Worm (Caenorhabditis elegans) whole organism, early embryonic: ENCODE data around the gene cutl-19.

ENCODE experiments used
- B0310.2 ChIP-seq: sonication (generic microtip); optimal IDR thresholded peaks from 2 replicates; lab custom pipeline; 2016; ENCODE audit warnings: mild to moderate bottlenecking, missing genetic modification characterization, missing compliant biosample characterization
- F13C5.2 ChIP-seq: sonication (generic microtip); optimal IDR thresholded peaks from 2 replicates; lab custom pipeline; 2017; ENCODE audit warnings: mild to moderate bottlenecking, missing genetic modification characterization, inconsistent platforms, missing compliant biosample characterization
- ama-1 ChIP-seq: fragments of 150-350 bp; optimal IDR thresholded peaks from 2 replicates; lab custom pipeline; 2014
- ceh-13 ChIP-seq: fragments of 200-800 bp; sonication (Bioruptor generic); optimal IDR thresholded peaks from 2 replicates; lab custom pipeline; 2018; ENCODE audit warnings: mild to moderate bottlenecking, missing genetic modification characterization, missing compliant biosample characterization
- ets-7 ChIP-seq: sonication (generic microtip); optimal IDR thresholded peaks from 2 replicates; lab custom pipeline; 2016; ENCODE audit warnings: missing genotype, missing genetic modification characterization, missing compliant biosample characterization
- flt-1 ChIP-seq: fragments of 200-800 bp; sonication (Bioruptor generic); IDR thresholded peaks from 2 replicates; pipeline ENCODE4 v1.3.6; 2022; ENCODE audit warnings: missing genetic modification characterization, missing compliant biosample characterization
- hmbx-1 ChIP-seq: sonication (generic microtip); optimal IDR thresholded peaks from 2 replicates; lab custom pipeline; 2016; ENCODE audit warnings: mild to moderate bottlenecking, missing genetic modification characterization, missing compliant biosample characterization
- hmg-4 ChIP-seq: fragments of 200-800 bp; sonication (Bioruptor generic); optimal IDR thresholded peaks from 2 replicates; lab custom pipeline; 2018; ENCODE audit warnings: mild to moderate bottlenecking, missing genetic modification characterization, missing compliant biosample characterization
- sea-1 ChIP-seq: fragments of 200-800 bp; sonication (Bioruptor generic); conservative IDR thresholded peaks from 2 replicates; pipeline ENCODE4 v1.3.6; 2022; ENCODE audit warnings: missing genetic modification characterization, missing compliant biosample characterization
- tbx-11 ChIP-seq: fragments of 200-800 bp; sonication (Bioruptor generic); IDR thresholded peaks from 2 replicates; pipeline ENCODE4 v1.3.6; 2022; ENCODE audit warnings: missing genetic modification characterization, missing compliant biosample characterization

DNA sequence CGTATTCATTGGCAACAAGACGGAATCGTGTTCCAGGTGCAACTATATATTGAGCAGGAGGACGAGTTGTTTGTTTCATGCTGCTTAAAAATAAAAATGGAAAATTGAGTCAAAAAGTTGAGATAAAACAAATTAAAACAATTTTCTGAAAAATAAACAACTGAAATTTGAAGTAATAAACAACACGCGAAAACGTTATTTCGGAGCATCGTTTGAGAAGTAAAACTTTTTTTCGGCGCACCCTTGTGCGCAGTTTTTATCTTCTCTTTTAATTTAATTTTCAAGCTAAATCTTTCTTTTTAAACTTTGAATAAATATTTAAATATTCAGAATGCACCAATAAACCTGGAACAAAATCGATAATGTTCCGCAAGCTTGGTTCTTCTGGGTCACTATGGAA, 36.7 kb upstream of the cutl-19 start, which contains the start of the genes sumv-1 and gop-1:
- TF ChIP-seq ets-7 (no peak), flt-1 (no peak), ama-1 (lab: Kevin White, UChicago) (no peak), ceh-13 (GFP tag; lab: Kevin White, UChicago) (no peak), B0310.2 (tag; lab: Kevin White, UChicago) (no peak), F13C5.2 (no peak), sea-1 (GFP tag; lab: Robert Waterston, UW) (no peak), tbx-11 (GFP tag; lab: Robert Waterston, UW) (no peak), hmg-4 (GFP tag; lab: Kevin White, UChicago) (no peak), hmbx-1 (tag; lab: Kevin White, UChicago) (no peak)
